Fruit fly (Drosophila melanogaster) whole organism, embryonic: ENCODE data around the gene Syx4.

Source experiments
- CG10147 ChIP-seq: fragments of 200-800 bp; sonication (Bioruptor generic); optimal IDR thresholded peaks from 2 replicates; lab custom pipeline; 2019; ENCODE audit warnings: missing biosample characterization, mild to moderate bottlenecking, missing genetic modification characterization, moderate library complexity
- CG11560 ChIP-seq: fragments of 200-800 bp; sonication (Bioruptor generic); IDR thresholded peaks from 3 replicates; pipeline ENCODE4 v1.3.6; 2022; ENCODE audit warnings: missing biosample characterization, missing genetic modification characterization
- CG11695 ChIP-seq: fragments of 200-800 bp; sonication (Bioruptor generic); IDR thresholded peaks from 3 replicates; pipeline ENCODE4 v1.3.6; 2022; ENCODE audit warnings: missing biosample characterization, missing genetic modification characterization
- CG11696 ChIP-seq: fragments of 200-800 bp; sonication (Bioruptor generic); IDR thresholded peaks from 2 replicates; pipeline ENCODE4 v1.3.6; 2022; ENCODE audit warnings: missing biosample characterization, missing genetic modification characterization
- CG12071 ChIP-seq: fragments of 200-800 bp; sonication (Bioruptor generic); optimal IDR thresholded peaks from 3 replicates; lab custom pipeline; 2018; ENCODE audit warnings: missing biosample characterization, mild to moderate bottlenecking, missing genetic modification characterization
- CG12155 ChIP-seq: fragments of 200-800 bp; sonication (Bioruptor generic); optimal IDR thresholded peaks from 3 replicates; lab custom pipeline; 2016; ENCODE audit warnings: missing biosample characterization, missing genetic modification characterization
- CG13424 ChIP-seq: fragments of 200-800 bp; sonication (Bioruptor generic); optimal IDR thresholded peaks from 2 replicates; lab custom pipeline; 2019; ENCODE audit warnings: missing biosample characterization, mild to moderate bottlenecking, missing genetic modification characterization, moderate library complexity
- CG13775 ChIP-seq: fragments of 200-800 bp; sonication (Bioruptor generic); optimal IDR thresholded peaks from 3 replicates; lab custom pipeline; 2017; ENCODE audit warnings: missing biosample characterization, mild to moderate bottlenecking, missing genetic modification characterization
- CG15479 ChIP-seq: fragments of 200-800 bp; sonication (Bioruptor generic); optimal IDR thresholded peaks from 3 replicates; lab custom pipeline; 2019; ENCODE audit warnings: missing biosample characterization, mild to moderate bottlenecking, missing genetic modification characterization, moderate library complexity
- CG15696 ChIP-seq: fragments of 200-800 bp; sonication (Bioruptor generic); optimal IDR thresholded peaks from 2 replicates; lab custom pipeline; 2019; ENCODE audit warnings: missing biosample characterization, mild to moderate bottlenecking, missing genetic modification characterization, moderate library complexity
- CG16863 ChIP-seq: fragments of 200-800 bp; sonication (Bioruptor generic); optimal IDR thresholded peaks from 3 replicates; lab custom pipeline; 2016; ENCODE audit warnings: missing biosample characterization, missing genetic modification characterization
- CG17829 ChIP-seq: fragments of 200-800 bp; optimal IDR thresholded peaks from 2 replicates; lab custom pipeline; 2019; ENCODE audit warnings: missing biosample characterization, mild to moderate bottlenecking, missing genetic modification characterization, moderate library complexity
- CG4360 ChIP-seq: fragments of 200-800 bp; sonication (Bioruptor generic); IDR thresholded peaks from 2 replicates; pipeline ENCODE4 v1.3.6; 2022; ENCODE audit warnings: missing biosample characterization, missing genetic modification characterization
- CG7271 ChIP-seq: fragments of 200-800 bp; sonication (Bioruptor generic); optimal IDR thresholded peaks from 2 replicates; lab custom pipeline; 2018; ENCODE audit warnings: missing biosample characterization, mild to moderate bottlenecking, missing genetic modification characterization, moderate library complexity
- CG7987 ChIP-seq: fragments of 200-800 bp; sonication (Bioruptor generic); optimal IDR thresholded peaks from 2 replicates; lab custom pipeline; 2018; ENCODE audit warnings: missing biosample characterization, mild to moderate bottlenecking, missing genetic modification characterization, moderate library complexity
- CG8478 ChIP-seq: fragments of >200 bp; optimal IDR thresholded peaks from 2 replicates; lab custom pipeline; 2018
- CG9437 ChIP-seq: fragments of 200-800 bp; sonication (Bioruptor generic); optimal IDR thresholded peaks from 2 replicates; lab custom pipeline; 2018; ENCODE audit warnings: missing biosample characterization, mild to moderate bottlenecking, missing genetic modification characterization
- CG9817 ChIP-seq: fragments of 200-800 bp; sonication (Bioruptor generic); optimal IDR thresholded peaks from 2 replicates; lab custom pipeline; 2018; ENCODE audit warnings: missing biosample characterization, mild to moderate bottlenecking, missing genetic modification characterization, moderate library complexity
- CG9932 ChIP-seq: fragments of 200-800 bp; sonication (Bioruptor generic); IDR thresholded peaks from 2 replicates; pipeline ENCODE4 v1.3.6; 2022; ENCODE audit warnings: missing biosample characterization, missing genetic modification characterization
- CHES-1-like ChIP-seq: fragments of 200-800 bp; sonication (Bioruptor generic); optimal IDR thresholded peaks from 2 replicates; lab custom pipeline; 2016; ENCODE audit warnings: missing biosample characterization, missing genetic modification characterization
- CrebB ChIP-seq: fragments of 200-800 bp; sonication (Bioruptor generic); optimal IDR thresholded peaks from 3 replicates; lab custom pipeline; 2018; ENCODE audit warnings: missing biosample characterization, mild to moderate bottlenecking, missing genetic modification characterization
- Dll ChIP-seq: fragments of 200-800 bp; sonication (Bioruptor generic); IDR thresholded peaks from 4 replicates; pipeline ENCODE4 v1.3.6; 2022; ENCODE audit warnings: missing biosample characterization, missing genetic modification characterization; ENCODE audit not compliant: partially characterized antibody
- Gug ChIP-seq: fragments of 200-800 bp; sonication (Bioruptor generic); IDR thresholded peaks from 4 replicates; pipeline ENCODE4 v1.3.6; 2022; ENCODE audit warnings: missing biosample characterization, missing genetic modification characterization
- HLH3B ChIP-seq: fragments of 200-800 bp; sonication (Bioruptor generic); IDR thresholded peaks from 2 replicates; pipeline ENCODE4 v1.3.6; 2022; ENCODE audit warnings: missing biosample characterization, missing genetic modification characterization
- HmgZ ChIP-seq: fragments of 200-800 bp; sonication (Bioruptor generic); optimal IDR thresholded peaks from 2 replicates; lab custom pipeline; 2018; ENCODE audit warnings: missing biosample characterization, mild to moderate bottlenecking, missing genetic modification characterization
- MTF-1 ChIP-seq: fragments of 200-800 bp; sonication (Bioruptor generic); optimal IDR thresholded peaks from 2 replicates; lab custom pipeline; 2018; ENCODE audit warnings: missing biosample characterization, mild to moderate bottlenecking, missing genetic modification characterization, borderline replicate concordance
- Max ChIP-seq: fragments of 200-800 bp; sonication (Bioruptor generic); optimal IDR thresholded peaks from 2 replicates; lab custom pipeline; 2016; ENCODE audit warnings: missing biosample characterization, mild to moderate bottlenecking, missing genetic modification characterization
- NC2β ChIP-seq: fragments of 200-800 bp; sonication (Bioruptor generic); optimal IDR thresholded peaks from 2 replicates; lab custom pipeline; 2016; ENCODE audit warnings: missing biosample characterization, missing genetic modification characterization
- NfI ChIP-seq: fragments of 200-800 bp; sonication (Bioruptor generic); optimal IDR thresholded peaks from 3 replicates; lab custom pipeline; 2018; ENCODE audit warnings: missing biosample characterization, mild to moderate bottlenecking, missing genetic modification characterization, moderate library complexity
- Sox102F ChIP-seq: fragments of 200-800 bp; sonication (Bioruptor generic); optimal IDR thresholded peaks from 2 replicates; lab custom pipeline; 2018; ENCODE audit warnings: missing biosample characterization, mild to moderate bottlenecking, missing genetic modification characterization, moderate library complexity
- Sry-β ChIP-seq: fragments of 200-800 bp; sonication (Bioruptor generic); optimal IDR thresholded peaks from 2 replicates; lab custom pipeline; 2018; ENCODE audit warnings: missing biosample characterization, mild to moderate bottlenecking, missing genetic modification characterization, moderate library complexity
- ab ChIP-seq: fragments of 200-800 bp; sonication (Bioruptor generic); optimal IDR thresholded peaks from 2 replicates; lab custom pipeline; 2016; ENCODE audit warnings: missing biosample characterization, missing genetic modification characterization
- aop ChIP-seq: fragments of 200-800 bp; sonication (Bioruptor generic); IDR thresholded peaks from 2 replicates; pipeline ENCODE4 v1.3.6; 2022; ENCODE audit warnings: missing biosample characterization, missing genetic modification characterization
- cad ChIP-seq: fragments of >200 bp; optimal IDR thresholded peaks from 2 replicates; lab custom pipeline; 2017; ENCODE audit warnings: missing biosample characterization, missing genetic modification characterization
- chinmo ChIP-seq: fragments of 200-800 bp; sonication (Bioruptor generic); IDR thresholded peaks from 4 replicates; pipeline ENCODE4 v1.3.6; 2022; ENCODE audit warnings: missing biosample characterization, missing genetic modification characterization; ENCODE audit not compliant: partially characterized antibody
- ewg ChIP-seq: fragments of 200-800 bp; sonication (Bioruptor generic); optimal IDR thresholded peaks from 3 replicates; lab custom pipeline; 2017; ENCODE audit warnings: mild to moderate bottlenecking, missing biosample characterization, missing genetic modification reagents, missing genetic modification characterization
- fd96Cb ChIP-seq: fragments of 200-800 bp; sonication (Bioruptor generic); optimal IDR thresholded peaks from 2 replicates; lab custom pipeline; 2018; ENCODE audit warnings: missing biosample characterization, mild to moderate bottlenecking, missing genetic modification characterization, moderate library complexity
- gce ChIP-seq: fragments of 200-800 bp; sonication (Bioruptor generic); IDR thresholded peaks from 3 replicates; pipeline ENCODE4 v1.3.6; 2022; ENCODE audit warnings: missing biosample characterization, missing genetic modification characterization
- gro ChIP-seq: fragments of 200-800 bp; sonication (Bioruptor generic); optimal IDR thresholded peaks from 2 replicates; lab custom pipeline; 2016; ENCODE audit warnings: missing biosample characterization, missing genetic modification characterization
- gsb-n ChIP-seq: fragments of 200-800 bp; sonication (Bioruptor generic); optimal IDR thresholded peaks from 3 replicates; lab custom pipeline; 2018; ENCODE audit warnings: missing biosample characterization, mild to moderate bottlenecking, missing genetic modification characterization
- lov ChIP-seq, 2 experiments: fragments of 200-800 bp in 1 of 2; fragments of >200 bp in 1 of 2; sonication (Bioruptor generic) in 1 of 2; IDR thresholded peaks in 1 of 2; optimal IDR thresholded peaks in 1 of 2; 2 replicates in 1 of 2; 3 replicates in 1 of 2; pipeline versions ENCODE4 v1.3.6 to Lab custom; 2017 to 2022; ENCODE audit warnings: missing biosample characterization in 1 of 2, missing genetic modification characterization in 1 of 2
- mam ChIP-seq: fragments of 200-800 bp; sonication (Bioruptor generic); optimal IDR thresholded peaks from 3 replicates; lab custom pipeline; 2016; ENCODE audit warnings: missing biosample characterization, missing genetic modification characterization
- nom ChIP-seq: fragments of 200-800 bp; sonication (Bioruptor generic); optimal IDR thresholded peaks from 2 replicates; lab custom pipeline; 2017; ENCODE audit warnings: missing biosample characterization, missing genetic modification characterization, mild to moderate bottlenecking, moderate library complexity, missing genetic modification reagents
- slbo ChIP-seq: fragments of 200-800 bp; sonication (Bioruptor generic); IDR thresholded peaks from 2 replicates; pipeline ENCODE4 v1.3.6; 2022; ENCODE audit warnings: missing biosample characterization, missing genetic modification characterization
- stc ChIP-seq: fragments of 200-800 bp; sonication (Bioruptor generic); IDR thresholded peaks from 2 replicates; pipeline ENCODE4 v1.3.6; 2022; ENCODE audit warnings: missing biosample characterization, missing genetic modification characterization
- tap ChIP-seq: fragments of 200-800 bp; optimal IDR thresholded peaks from 3 replicates; lab custom pipeline; 2019; ENCODE audit warnings: missing biosample characterization, mild to moderate bottlenecking, missing genetic modification characterization, moderate library complexity
- tll ChIP-seq, 2 experiments: fragments of 200-800 bp in 1 of 2; fragments of >200 bp in 1 of 2; sonication (Bioruptor generic) in 1 of 2; optimal IDR thresholded peaks; 2 replicates each; lab custom pipeline; 2017 to 2019; ENCODE audit warnings: missing biosample characterization in 2 of 2, missing genetic modification characterization in 2 of 2, mild to moderate bottlenecking in 1 of 2, moderate library complexity in 1 of 2
- unc-4 ChIP-seq: fragments of 200-800 bp; sonication (Bioruptor generic); IDR thresholded peaks from 2 replicates; pipeline ENCODE4 v1.3.6; 2022; ENCODE audit warnings: missing biosample characterization, missing genetic modification characterization; ENCODE audit not compliant: partially characterized antibody
- vnd ChIP-seq: fragments of 200-800 bp; sonication (Bioruptor generic); IDR thresholded peaks from 3 replicates; pipeline ENCODE4 v1.3.6; 2022; ENCODE audit warnings: missing biosample characterization, missing genetic modification characterization; ENCODE audit not compliant: partially characterized antibody

Syx4 gene

DNA sequence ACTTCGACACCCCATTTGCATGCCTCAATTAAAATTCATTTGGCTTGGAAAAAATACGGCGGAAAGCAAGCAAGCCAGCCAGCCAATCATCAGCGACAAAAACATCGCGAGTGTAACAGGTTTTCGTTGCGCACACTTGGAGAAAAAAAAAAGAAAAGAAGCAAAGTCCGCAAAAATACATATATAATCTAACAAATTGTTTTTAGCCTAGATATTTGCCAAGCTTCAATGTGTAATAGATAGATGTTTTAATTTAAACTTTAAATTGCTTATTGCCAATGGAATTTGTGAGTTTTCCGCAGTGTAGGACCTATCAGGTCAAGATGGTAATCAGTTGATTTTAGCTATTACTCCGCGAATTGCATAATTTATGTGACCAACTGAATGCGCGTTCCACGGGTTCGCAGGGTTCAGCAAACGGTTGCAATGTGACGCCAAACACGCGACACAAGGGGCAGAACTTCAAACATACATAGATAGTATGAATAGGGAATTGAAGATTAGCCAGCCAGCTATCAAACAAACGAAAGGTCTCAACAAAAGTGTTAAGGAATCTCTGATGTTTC lies 42.8 kb upstream of the Syx4 start (continued):
- peak; percentile 89 for TF ChIP-seq CG9932 (GFP tag; lab: Robert Waterston, UW)
- peak; percentile 72 for TF ChIP-seq aop (GFP tag; lab: Robert Waterston, UW)
- TF ChIP-seq Max (GFP tag; lab: Kevin White, UChicago) = peak; percentile 81
- TF ChIP-seq stc (GFP tag; lab: Robert Waterston, UW) = peak; percentile 89
- TF ChIP-seq lov (optimal IDR thresholded peaks at IDR 0.05; lab: Kevin White, UChicago) = no peak
- TF ChIP-seq lov (GFP tag; IDR thresholded peaks at IDR 0.05; lab: Robert Waterston, UW) = peak; percentile 66; the same call in 1 of the 3 replicates
- no peak for TF ChIP-seq Dll
- peak; percentile 90 for TF ChIP-seq mam (GFP tag; lab: Kevin White, UChicago)
- TF ChIP-seq ewg (GFP tag; lab: Kevin White, UChicago) = peak; percentile 69
- TF ChIP-seq CG9817 (tag; lab: Kevin White, UChicago) = peak; percentile 87
- peak; percentile 91 for TF ChIP-seq CG13424 (tag; lab: Kevin White, UChicago)
- no peak for TF ChIP-seq vnd
- peak; percentile 80 for TF ChIP-seq MTF-1
- peak; percentile 76 for TF ChIP-seq CG16863 (GFP tag; lab: Kevin White, UChicago)
- TF ChIP-seq CHES-1-like (GFP tag; lab: Kevin White, UChicago) = peak; percentile 81
- peak; percentile 93 for TF ChIP-seq HLH3B (GFP tag; lab: Robert Waterston, UW)
- no peak for TF ChIP-seq tll (GFP tag; optimal IDR thresholded peaks at IDR 0.05; lab: Kevin White, UChicago)
- TF ChIP-seq ab = peak; percentile 70
- peak; percentile 66 for TF ChIP-seq CrebB
- TF ChIP-seq tap = peak; percentile 70
- peak; percentile 96 for TF ChIP-seq slbo (GFP tag; lab: Robert Waterston, UW)
- TF ChIP-seq CG12071 (GFP tag; lab: Kevin White, UChicago) = peak; percentile 84
- peak; percentile 13 for TF ChIP-seq CG7271 (tag; lab: Kevin White, UChicago)
- TF ChIP-seq Gug (GFP tag; lab: Robert Waterston, UW) = peak; percentile 81
- TF ChIP-seq chinmo (GFP tag; lab: Robert Waterston, UW) = no peak
- peak; percentile 84 for TF ChIP-seq CG11560 (tag; lab: Robert Waterston, UW)
- TF ChIP-seq CG11696 = peak; percentile 73
- no peak for TF ChIP-seq Sry-β (GFP tag; lab: Kevin White, UChicago)
- peak; percentile 92 for TF ChIP-seq CG11695 (GFP tag; lab: Robert Waterston, UW)
- TF ChIP-seq cad (GFP tag; lab: Kevin White, UChicago) = no peak
- TF ChIP-seq CG12155 (GFP tag; lab: Kevin White, UChicago) = peak; percentile 85
- peak; percentile 84 for TF ChIP-seq CG10147 (GFP tag; lab: Kevin White, UChicago)
- peak; percentile 93 for TF ChIP-seq Sox102F (GFP tag; lab: Kevin White, UChicago)
- no peak for TF ChIP-seq CG15479 (GFP tag; lab: Kevin White, UChicago)
- peak; percentile 56 for TF ChIP-seq gsb-n (tag; lab: Kevin White, UChicago)
- TF ChIP-seq CG8478 = no peak
- peak; percentile 51 for TF ChIP-seq CG4360 (GFP tag; lab: Robert Waterston, UW)
- peak; percentile 85 for TF ChIP-seq fd96Cb
- peak; percentile 18 for TF ChIP-seq CG7987 (GFP tag; lab: Kevin White, UChicago)
- TF ChIP-seq nom (GFP tag; lab: Kevin White, UChicago) = peak; percentile 73
- peak; percentile 91 for TF ChIP-seq gce (GFP tag; lab: Robert Waterston, UW)
- TF ChIP-seq NfI = peak; percentile 80
- peak; percentile 76 for TF ChIP-seq CG13775
- TF ChIP-seq CG9437 (GFP tag; lab: Kevin White, UChicago) = peak; percentile 30
- TF ChIP-seq gro (GFP tag; lab: Kevin White, UChicago) = peak; percentile 84
- peak; percentile 70 for TF ChIP-seq NC2β (GFP tag; lab: Kevin White, UChicago)
- TF ChIP-seq unc-4 (GFP tag; lab: Robert Waterston, UW) = no peak
- TF ChIP-seq CG17829 (tag; lab: Kevin White, UChicago) = peak; percentile 55
- TF ChIP-seq HmgZ (tag; lab: Kevin White, UChicago) = peak; percentile 82
- peak; percentile 66 for TF ChIP-seq CG15696 (tag; lab: Kevin White, UChicago)
